Fruit fly (Drosophila melanogaster): ENCODE measurements around the gene CG42788.

Gene CG42788

dm6 chr3R:15145491-15145890, 13.8 kb upstream of the CG42788 start (continued):
- TF ChIP-seq Sox14 (GFP tag; optimal IDR thresholded peaks at IDR 0.05), result peak; percentile 60
- TF ChIP-seq topi (GFP tag; optimal IDR thresholded peaks at IDR 0.05), result peak; percentile 58
- TF ChIP-seq CG11294 (GFP tag; IDR thresholded peaks at IDR 0.05), result peak; percentile 77
- no peak for TF ChIP-seq ss (GFP tag; optimal IDR thresholded peaks at IDR 0.05)
- TF ChIP-seq fd85E (GFP tag; optimal IDR thresholded peaks at IDR 0.05), result no peak
- peak; percentile 59 for TF ChIP-seq esn (GFP tag; optimal IDR thresholded peaks at IDR 0.05)
- peak; percentile 95 for TF ChIP-seq Eip78C (GFP tag)
- peak; percentile 61 for TF ChIP-seq CG6276 (GFP tag; optimal IDR thresholded peaks at IDR 0.05)
- TF ChIP-seq CG4318 (GFP tag; optimal IDR thresholded peaks at IDR 0.05), result peak; percentile 50
- TF ChIP-seq Sox15 (GFP tag; optimal IDR thresholded peaks at IDR 0.05), result peak; percentile 46
- TF ChIP-seq CG11762 (GFP tag; optimal IDR thresholded peaks at IDR 0.05; ENCODE audit: insufficient read depth), result peak; percentile 54
- peak; percentile 28 for TF ChIP-seq Lpt (GFP tag; optimal IDR thresholded peaks at IDR 0.05)
- peak; percentile 80 for TF ChIP-seq net (GFP tag; optimal IDR thresholded peaks at IDR 0.05)
- peak; percentile 35 for TF ChIP-seq vri (GFP tag; optimal IDR thresholded peaks at IDR 0.05)
- no peak for TF ChIP-seq Blimp-1 (GFP tag; optimal IDR thresholded peaks at IDR 0.05)
- TF ChIP-seq CG16779 (tag; optimal IDR thresholded peaks at IDR 0.05), result peak; percentile 68
- peak; percentile 64 for TF ChIP-seq CG7368 (GFP tag; optimal IDR thresholded peaks at IDR 0.05)
- TF ChIP-seq Sox102F (GFP tag; optimal IDR thresholded peaks at IDR 0.05), result peak; percentile 43
- TF ChIP-seq cyc (GFP tag; optimal IDR thresholded peaks at IDR 0.05), result no peak
- TF ChIP-seq svp (GFP tag), result peak; percentile 82
- peak; percentile 44 for TF ChIP-seq Smox (GFP tag; optimal IDR thresholded peaks at IDR 0.05)
- TF ChIP-seq Hr39 (GFP tag; optimal IDR thresholded peaks at IDR 0.05), result peak; percentile 30
- peak; percentile 85 for TF ChIP-seq CG32006 (GFP tag; optimal IDR thresholded peaks at IDR 0.05)
- TF ChIP-seq CG10631 (GFP tag; optimal IDR thresholded peaks at IDR 0.05), result peak; percentile 70

- TF ChIP-seq Eip93F (GFP tag; optimal IDR thresholded peaks at IDR 0.05), result no peak
- peak; percentile 70 for TF ChIP-seq vri (GFP tag; optimal IDR thresholded peaks at IDR 0.05)
- TF ChIP-seq lz (GFP tag; optimal IDR thresholded peaks at IDR 0.05), result no peak
These were observed 8.2 kb upstream of the CG42788 start, which contains the start of gene CG3987 for dm6 chr3R:15139816-15140473. Gene CG3987, plus strand, starts transcription at chr3R:15139958.

dm6 chr3R:15139010-15139815, 7.5 kb upstream of the CG42788 start:
- TF ChIP-seq CG8632 (GFP tag; optimal IDR thresholded peaks at IDR 0.05) (peak; percentile 11), Hr38 (GFP tag; optimal IDR thresholded peaks at IDR 0.05) (no peak), CG6808 (GFP tag; optimal IDR thresholded peaks at IDR 0.05) (no peak), salr (GFP tag; optimal IDR thresholded peaks at IDR 0.05) (no peak), esn (GFP tag; optimal IDR thresholded peaks at IDR 0.05) (peak; percentile 52), Hr4 (GFP tag; optimal IDR thresholded peaks at IDR 0.05) (no peak), CG6854 (GFP tag; optimal IDR thresholded peaks at IDR 0.05) (no peak), CG32006 (GFP tag; optimal IDR thresholded peaks at IDR 0.05) (no peak), lz (GFP tag; optimal IDR thresholded peaks at IDR 0.05) (peak; percentile 14), vri (GFP tag; optimal IDR thresholded peaks at IDR 0.05) (peak; percentile 76), Met (GFP tag; optimal IDR thresholded peaks at IDR 0.05) (peak; percentile 50), Ets21C (GFP tag; optimal IDR thresholded peaks at IDR 0.05) (no peak), Gug (GFP tag; IDR thresholded peaks at IDR 0.05) (no peak), CG9139 (GFP tag; optimal IDR thresholded peaks at IDR 0.05) (no peak), Sox102F (GFP tag; optimal IDR thresholded peaks at IDR 0.05) (peak; percentile 17), Ets96B (tag; optimal IDR thresholded peaks at IDR 0.05) (no peak), eg (GFP tag; IDR thresholded peaks at IDR 0.05) (no peak), CG31627 (GFP tag; optimal IDR thresholded peaks at IDR 0.05) (peak; percentile 23), svp (GFP tag) (peak; percentile 72), Eip93F (GFP tag; optimal IDR thresholded peaks at IDR 0.05) (no peak), CG11902 (GFP tag; optimal IDR thresholded peaks at IDR 0.05) (no peak), Sox14 (GFP tag; optimal IDR thresholded peaks at IDR 0.05) (peak; percentile 8), CG3919 (GFP tag; optimal IDR thresholded peaks at IDR 0.05) (no peak), CG4318 (GFP tag; optimal IDR thresholded peaks at IDR 0.05) (no peak), CG6792 (GFP tag; optimal IDR thresholded peaks at IDR 0.05) (no peak), CG34406 (GFP tag; optimal IDR thresholded peaks at IDR 0.05) (peak; percentile 18), CG11294 (GFP tag; IDR thresholded peaks at IDR 0.05) (no peak), CG8119 (GFP tag; IDR thresholded peaks at IDR 0.05) (no peak), Sox15 (GFP tag; optimal IDR thresholded peaks at IDR 0.05) (peak; percentile 11), CG16779 (tag; optimal IDR thresholded peaks at IDR 0.05) (no peak), Blimp-1 (GFP tag; optimal IDR thresholded peaks at IDR 0.05) (no peak), acj6 (GFP tag; optimal IDR thresholded peaks at IDR 0.05) (peak; percentile 35)
